Worm (Caenorhabditis elegans): Measurements from ENCODE around the gene D1005.6.

DNA sequence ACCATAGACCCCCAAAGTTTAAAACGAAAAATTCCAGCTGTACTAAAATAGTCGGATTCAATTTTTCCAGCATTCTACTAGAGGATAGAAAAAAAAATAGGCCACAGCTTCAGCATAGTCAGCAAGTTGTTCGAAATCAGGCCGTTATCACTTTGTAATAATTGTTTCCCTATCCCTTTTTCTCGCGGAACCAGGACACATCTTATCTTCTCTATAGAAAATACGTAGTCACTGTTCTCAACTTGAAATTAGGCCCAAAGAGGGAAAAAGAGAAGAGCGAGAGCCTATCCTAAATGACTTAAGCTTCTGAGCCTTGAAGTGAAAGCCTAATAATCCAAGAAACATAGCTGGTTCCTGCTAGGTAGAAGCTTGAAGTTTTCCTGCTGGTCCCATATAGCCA, 18.9 kb downstream of the D1005.6 start:
- TF ChIP-seq dmd-4 (tag; optimal IDR thresholded peaks at IDR 0.05; ENCODE audit: borderline replicate concordance), result no peak
- TF ChIP-seq F13H6.1 (tag; optimal IDR thresholded peaks at IDR 0.05), result no peak
- no peak for TF ChIP-seq pha-4 (tag; optimal IDR thresholded peaks at IDR 0.05)
- TF ChIP-seq fax-1 (tag; optimal IDR thresholded peaks at IDR 0.05), result no peak
- no peak for TF ChIP-seq pha-2 (tag; optimal IDR thresholded peaks at IDR 0.05)
- no peak for TF ChIP-seq nhr-11 (tag; optimal IDR thresholded peaks at IDR 0.05)
- TF ChIP-seq unc-42 (tag; optimal IDR thresholded peaks at IDR 0.05), result no peak
- TF ChIP-seq ceh-18 (tag; optimal IDR thresholded peaks at IDR 0.05), result no peak
- TF ChIP-seq lin-11 (tag; optimal IDR thresholded peaks at IDR 0.05), result no peak
- TF ChIP-seq fkh-10 (GFP tag; optimal IDR thresholded peaks at IDR 0.05), result no peak
- TF ChIP-seq tbx-2 (tag; optimal IDR thresholded peaks at IDR 0.05), result no peak
- no peak for TF ChIP-seq rnt-1 (tag; optimal IDR thresholded peaks at IDR 0.05)
- no peak for TF ChIP-seq pqm-1 (tag; optimal IDR thresholded peaks at IDR 0.05)
- TF ChIP-seq dve-1 (tag; optimal IDR thresholded peaks at IDR 0.05), result no peak

Data from whole organism, late embryonic.